Fruit fly (Drosophila melanogaster): ENCODE data around the gene CG6418.
A peak's percentile ranks its signal among the peaks of the same experiment; 100 is the strongest.

CG6418 gene

dm6 chr3L:10855419-10856213 is 23.2 kb downstream of the CG6418 start:
- TF ChIP-seq dmrt93B (GFP tag; optimal IDR thresholded peaks at IDR 0.05) (peak; percentile 98), foxo (GFP tag; optimal IDR thresholded peaks at IDR 0.05) (peak in 1 of 2 experiments; percentile 95), Mio (GFP tag; optimal IDR thresholded peaks at IDR 0.05) (no peak), Hr83 (GFP tag; optimal IDR thresholded peaks at IDR 0.05; ENCODE audit: poor library complexity, severe bottlenecking) (no peak), lola (GFP tag; optimal IDR thresholded peaks at IDR 0.05) (no peak), jim (GFP tag; optimal IDR thresholded peaks at IDR 0.05) (no peak), dl (GFP tag; optimal IDR thresholded peaks at IDR 0.05; ENCODE audit: insufficient read depth in 1 of 2, partially characterized antibody in 2 of 2) (peak in 1 of 2 experiments; percentile 53), Dif (GFP tag; optimal IDR thresholded peaks at IDR 0.05; ENCODE audit: partially characterized antibody) (peak; percentile 55), Vsx2 (GFP tag; optimal IDR thresholded peaks at IDR 0.05; ENCODE audit: partially characterized antibody) (peak; percentile 68), usp (GFP tag; optimal IDR thresholded peaks at IDR 0.05) (no peak), sv (GFP tag; optimal IDR thresholded peaks at IDR 0.05) (peak; percentile 52), fru (GFP tag; optimal IDR thresholded peaks at IDR 0.05) (peak; percentile 66), rgr (GFP tag; optimal IDR thresholded peaks at IDR 0.05) (peak; percentile 88), Abd-B (GFP tag; optimal IDR thresholded peaks at IDR 0.05) (no peak), Hnf4 (GFP tag; optimal IDR thresholded peaks at IDR 0.05) (peak; percentile 80), GATAd (GFP tag; optimal IDR thresholded peaks at IDR 0.05) (no peak), sage (GFP tag; optimal IDR thresholded peaks at IDR 0.05) (peak; percentile 83), tai (GFP tag; optimal IDR thresholded peaks at IDR 0.05) (peak; percentile 61), h (GFP tag; optimal IDR thresholded peaks at IDR 0.05) (peak; percentile 83), br (GFP tag; optimal IDR thresholded peaks at IDR 0.05) (peak; percentile 76), HLH106 (tag; optimal IDR thresholded peaks at IDR 0.05) (peak; percentile 98), dsf (GFP tag; optimal IDR thresholded peaks at IDR 0.05; ENCODE audit: borderline replicate concordance) (peak; percentile 13), Hr78 (GFP tag; optimal IDR thresholded peaks at IDR 0.05) (no peak), woc (GFP tag; optimal IDR thresholded peaks at IDR 0.05) (peak; percentile 48), OdsH (GFP tag; optimal IDR thresholded peaks at IDR 0.05) (peak; percentile 92), brk (GFP tag; optimal IDR thresholded peaks at IDR 0.05) (peak; percentile 66), pan (optimal IDR thresholded peaks at IDR 0.05) (no peak), ey (GFP tag; optimal IDR thresholded peaks at IDR 0.05) (peak; percentile 65), N (GFP tag; optimal IDR thresholded peaks at IDR 0.05) (no peak), psq (GFP tag; optimal IDR thresholded peaks at IDR 0.05) (peak; percentile 91), Myc (optimal IDR thresholded peaks at IDR 0.05) (no peak), Jra (GFP tag; optimal IDR thresholded peaks at IDR 0.05) (peak; percentile 63), CG9705 (GFP tag; optimal IDR thresholded peaks at IDR 0.05) (peak; percentile 97), CrebA (GFP tag; optimal IDR thresholded peaks at IDR 0.05; ENCODE audit: borderline replicate concordance) (no peak), Rel (GFP tag; optimal IDR thresholded peaks at IDR 0.05) (peak; percentile 72), Rel (tag; optimal IDR thresholded peaks at IDR 0.05) (peak; percentile 79), CG32264 (GFP tag; optimal IDR thresholded peaks at IDR 0.05) (peak; percentile 34), Sp1 (GFP tag; optimal IDR thresholded peaks at IDR 0.05) (peak; percentile 97), Dfd (GFP tag; optimal IDR thresholded peaks at IDR 0.05) (peak; percentile 79)

DNA sequence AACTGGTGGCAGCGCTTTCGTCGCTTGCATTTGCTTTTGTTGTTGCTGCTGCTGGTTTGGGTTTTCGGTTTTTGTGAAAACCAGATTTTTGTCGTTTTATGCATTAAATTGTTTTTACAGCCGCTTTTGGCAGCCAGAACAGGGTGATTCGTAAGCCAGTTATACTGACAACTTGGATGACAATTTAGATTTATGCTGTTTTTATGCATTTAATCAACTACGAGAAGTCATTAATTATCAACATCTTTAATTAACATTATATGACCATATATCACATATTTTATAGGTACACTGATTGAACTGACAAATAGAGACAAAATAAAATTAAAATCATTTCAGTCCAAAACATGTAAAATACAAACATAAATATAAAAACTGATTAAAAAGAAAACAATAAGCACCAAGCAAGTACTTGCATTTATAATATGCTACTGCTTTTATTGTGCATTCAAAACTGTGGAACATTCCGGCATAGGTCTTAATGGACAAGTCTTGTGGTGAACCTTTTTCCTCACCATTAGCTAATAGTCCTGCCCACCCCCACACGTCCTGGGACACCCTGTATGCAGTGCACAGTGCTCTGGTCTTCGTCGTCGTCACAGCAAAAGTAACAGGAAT is 23.9 kb downstream of the CG6418 start:
- no peak for TF ChIP-seq CrebA (GFP tag; optimal IDR thresholded peaks at IDR 0.05; ENCODE audit: borderline replicate concordance)
- TF ChIP-seq dmrt93B (GFP tag; optimal IDR thresholded peaks at IDR 0.05) = peak; percentile 87
- TF ChIP-seq lola (GFP tag; optimal IDR thresholded peaks at IDR 0.05) = no peak
- TF ChIP-seq Sp1 (GFP tag; optimal IDR thresholded peaks at IDR 0.05) = peak; percentile 93
- TF ChIP-seq ey (GFP tag; optimal IDR thresholded peaks at IDR 0.05) = peak; percentile 85
- TF ChIP-seq Hr78 (GFP tag; optimal IDR thresholded peaks at IDR 0.05) = no peak
- no peak for TF ChIP-seq Vsx2 (GFP tag; optimal IDR thresholded peaks at IDR 0.05; ENCODE audit: partially characterized antibody)
- TF ChIP-seq rgr (GFP tag; optimal IDR thresholded peaks at IDR 0.05) = peak; percentile 79
- peak; percentile 79 for TF ChIP-seq CG9705 (GFP tag; optimal IDR thresholded peaks at IDR 0.05)
- peak; percentile 67 for TF ChIP-seq woc (GFP tag; optimal IDR thresholded peaks at IDR 0.05)
- no peak for TF ChIP-seq sv (GFP tag; optimal IDR thresholded peaks at IDR 0.05)
- TF ChIP-seq sage (GFP tag; optimal IDR thresholded peaks at IDR 0.05) = peak; percentile 53
- peak; percentile 88 for TF ChIP-seq HLH106 (tag; optimal IDR thresholded peaks at IDR 0.05)
- TF ChIP-seq usp (GFP tag; optimal IDR thresholded peaks at IDR 0.05) = no peak
- TF ChIP-seq Abd-B (GFP tag; optimal IDR thresholded peaks at IDR 0.05) = no peak
- TF ChIP-seq OdsH (GFP tag; optimal IDR thresholded peaks at IDR 0.05) = peak; percentile 77
- TF ChIP-seq Hr83 (GFP tag; optimal IDR thresholded peaks at IDR 0.05; ENCODE audit: poor library complexity, severe bottlenecking) = no peak
- TF ChIP-seq jim (GFP tag; optimal IDR thresholded peaks at IDR 0.05) = no peak
- no peak for TF ChIP-seq dl (GFP tag; optimal IDR thresholded peaks at IDR 0.05; ENCODE audit: insufficient read depth in 1 of 2, partially characterized antibody in 2 of 2)
- no peak for TF ChIP-seq Dif (GFP tag; optimal IDR thresholded peaks at IDR 0.05; ENCODE audit: partially characterized antibody)
- no peak for TF ChIP-seq N (GFP tag; optimal IDR thresholded peaks at IDR 0.05)
- TF ChIP-seq h (GFP tag; optimal IDR thresholded peaks at IDR 0.05) = peak; percentile 82
- TF ChIP-seq brk (GFP tag; optimal IDR thresholded peaks at IDR 0.05) = no peak
- TF ChIP-seq Dfd (GFP tag; optimal IDR thresholded peaks at IDR 0.05) = no peak
- no peak for TF ChIP-seq Myc (optimal IDR thresholded peaks at IDR 0.05)
- TF ChIP-seq foxo (GFP tag; optimal IDR thresholded peaks at IDR 0.05) = peak in 1 of 2 experiments; percentile 90
- TF ChIP-seq Rel (GFP tag; optimal IDR thresholded peaks at IDR 0.05) = no peak
- no peak for TF ChIP-seq Rel (tag; optimal IDR thresholded peaks at IDR 0.05)
- peak; percentile 34 for TF ChIP-seq Hnf4 (GFP tag; optimal IDR thresholded peaks at IDR 0.05)
- peak; percentile 81 for TF ChIP-seq psq (GFP tag; optimal IDR thresholded peaks at IDR 0.05)
- no peak for TF ChIP-seq pan (optimal IDR thresholded peaks at IDR 0.05)
- peak; percentile 43 for TF ChIP-seq CG32264 (GFP tag; optimal IDR thresholded peaks at IDR 0.05)
- TF ChIP-seq Mio (GFP tag; optimal IDR thresholded peaks at IDR 0.05) = no peak
- TF ChIP-seq br (GFP tag; optimal IDR thresholded peaks at IDR 0.05) = peak; percentile 73
- no peak for TF ChIP-seq dsf (GFP tag; optimal IDR thresholded peaks at IDR 0.05; ENCODE audit: borderline replicate concordance)
- TF ChIP-seq fru (GFP tag; optimal IDR thresholded peaks at IDR 0.05) = peak; percentile 79
- no peak for TF ChIP-seq GATAd (GFP tag; optimal IDR thresholded peaks at IDR 0.05)
- TF ChIP-seq Jra (GFP tag; optimal IDR thresholded peaks at IDR 0.05) = peak; percentile 43
- peak; percentile 57 for TF ChIP-seq tai (GFP tag; optimal IDR thresholded peaks at IDR 0.05)

Measured in whole organism, wandering third instar larva.